Worm (Caenorhabditis elegans) whole organism, L4/young adult: ENCODE measurements around the gene W08E12.4.
"Not testable (repeated sequence)": the region's sequence is repeated elsewhere in the genome, so short reads cannot be mapped to it uniquely, and the experiment has no call there.

Source experiments
- W03F9.2 ChIP-seq: fragments of 150-350 bp; optimal IDR thresholded peaks from 2 replicates; lab custom pipeline; 2014; ENCODE audit warnings: missing biosample characterization, missing genetic modification characterization
- dao-5 ChIP-seq: sonication (generic microtip); optimal IDR thresholded peaks from 2 replicates; lab custom pipeline; 2016; ENCODE audit warnings: missing genotype, missing genetic modification characterization, moderate library complexity, missing compliant biosample characterization
- him-1 ChIP-seq: sonication (generic microtip); optimal IDR thresholded peaks from 2 replicates; lab custom pipeline; 2016; ENCODE audit warnings: missing genotype, missing genetic modification reagents, missing genetic modification characterization, missing compliant biosample characterization

The W08E12.4 gene

ce11 chrIV:3302058-3302457 lies at the start of gene W08E12.4:
W08E12.4 (plus strand) TSS chrIV:3302358.
- TF ChIP-seq dao-5, W03F9.2, him-1 (tag; lab: Kevin White, UChicago): not testable (repeated sequence)

- no peak for TF ChIP-seq him-1 (tag; lab: Kevin White, UChicago)
Observed at ce11 chrIV:3254443-3254842, 47.7 kb upstream of the W08E12.4 start, which contains the start of gene dmd-9. dmd-9 (minus strand) TSS chrIV:3254543.

- TF ChIP-seq dao-5 (tag; lab: Kevin White, UChicago) (no peak), him-1 (tag; lab: Kevin White, UChicago) (no peak), W03F9.2 (tag; lab: Kevin White, UChicago) (no peak)
Observed at ce11 chrIV:3256866-3257265, 45.3 kb upstream of the W08E12.4 start.

- TF ChIP-seq him-1 (tag; lab: Kevin White, UChicago) (no peak), W03F9.2 (tag; lab: Kevin White, UChicago) (no peak), dao-5 (tag; lab: Kevin White, UChicago) (no peak)
Observed at ce11 chrIV:3258528-3258927, 43.6 kb upstream of the W08E12.4 start, which contains the start of gene T26C12.1. T26C12.1 (plus strand) TSS chrIV:3258910.

ce11 chrIV:3260216-3260615 lies 41.9 kb upstream of the W08E12.4 start:
- TF ChIP-seq dao-5 (tag; lab: Kevin White, UChicago) (no peak), W03F9.2 (tag; lab: Kevin White, UChicago) (no peak)

DNA sequence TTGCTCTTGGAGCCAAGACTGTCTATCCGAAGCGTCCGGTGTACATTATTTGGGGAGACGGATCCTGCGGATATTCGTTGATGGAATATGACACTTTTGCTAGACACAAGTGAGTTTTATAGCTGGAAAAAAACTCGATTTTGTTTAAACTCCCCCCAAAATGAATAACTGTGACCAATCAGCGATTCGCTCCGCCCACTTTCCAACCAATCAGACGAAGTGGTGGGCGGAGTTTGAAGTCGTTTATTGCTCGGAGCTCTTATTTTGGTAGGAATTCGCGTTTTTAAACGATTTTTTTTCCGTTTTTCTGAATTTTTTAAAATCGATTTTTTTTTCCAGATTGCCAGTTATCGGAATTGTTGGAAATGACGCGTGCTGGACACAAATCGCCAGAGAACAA lies 40.4 kb upstream of the W08E12.4 start:
- TF ChIP-seq dao-5 (tag; lab: Kevin White, UChicago) (no peak), him-1 (tag; lab: Kevin White, UChicago) (no peak), W03F9.2 (tag; lab: Kevin White, UChicago) (no peak)

- TF ChIP-seq him-1 (tag; lab: Kevin White, UChicago), result no peak
- no peak for TF ChIP-seq W03F9.2 (tag; lab: Kevin White, UChicago)
- no peak for TF ChIP-seq dao-5 (tag; lab: Kevin White, UChicago)
Observed at ce11 chrIV:3265657-3266056, 36.5 kb upstream of the W08E12.4 start, which contains the start of gene T26C12.2. T26C12.2 (minus strand) TSS chrIV:3265757.

- TF ChIP-seq W03F9.2 (tag; lab: Kevin White, UChicago), result no peak
- no peak for TF ChIP-seq dao-5 (tag; lab: Kevin White, UChicago)
- TF ChIP-seq him-1 (tag; lab: Kevin White, UChicago), result no peak
Observed at ce11 chrIV:3266841-3267240, 35.3 kb upstream of the W08E12.4 start.

DNA sequence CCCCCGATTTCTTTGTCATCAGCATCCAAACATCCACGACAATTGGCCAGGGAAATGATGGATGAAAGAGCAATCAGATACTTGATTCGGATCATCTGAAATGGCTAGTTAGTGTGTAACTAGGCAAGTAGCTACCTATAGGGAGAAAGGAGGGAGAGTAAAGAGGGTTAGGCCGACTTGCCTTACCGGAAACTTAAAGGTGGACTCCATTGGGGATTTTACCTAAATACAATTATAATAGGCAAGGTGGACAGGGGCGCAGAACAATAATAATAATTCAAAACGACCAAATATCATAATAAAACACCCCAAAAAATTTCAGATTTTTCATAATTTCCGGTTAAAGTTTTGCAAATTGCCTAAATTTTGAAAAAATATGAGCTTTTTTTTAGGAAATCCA lies 34.6 kb upstream of the W08E12.4 start, which contains the start of gene clec-173:
Gene clec-173 (minus strand): TSS at position 101 of the 400 bp plus-strand sequence.
- TF ChIP-seq W03F9.2 (tag; lab: Kevin White, UChicago) (no peak), dao-5 (tag; lab: Kevin White, UChicago) (no peak), him-1 (tag; lab: Kevin White, UChicago) (no peak)

DNA sequence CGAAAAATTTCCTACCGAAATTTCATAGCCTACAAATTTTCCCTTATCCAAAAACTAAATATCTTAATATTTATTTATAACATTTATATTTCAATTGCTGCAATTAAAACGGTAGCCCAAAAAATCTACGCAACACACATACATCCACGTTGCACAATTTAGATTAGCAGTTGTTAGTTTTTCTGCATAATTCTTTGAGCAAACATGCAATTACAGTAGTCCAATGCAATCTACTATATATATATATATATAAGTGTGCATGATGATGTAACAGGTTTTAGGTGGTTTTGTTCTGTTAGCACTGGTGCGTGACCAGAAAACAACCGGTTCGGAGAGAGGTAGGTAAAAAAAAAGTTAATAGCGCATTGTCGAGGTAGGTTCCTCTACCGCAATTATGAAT lies 30.8 kb upstream of the W08E12.4 start:
- TF ChIP-seq him-1 (tag; lab: Kevin White, UChicago) (no peak), W03F9.2 (tag; lab: Kevin White, UChicago) (no peak), dao-5 (tag; lab: Kevin White, UChicago) (no peak)

DNA sequence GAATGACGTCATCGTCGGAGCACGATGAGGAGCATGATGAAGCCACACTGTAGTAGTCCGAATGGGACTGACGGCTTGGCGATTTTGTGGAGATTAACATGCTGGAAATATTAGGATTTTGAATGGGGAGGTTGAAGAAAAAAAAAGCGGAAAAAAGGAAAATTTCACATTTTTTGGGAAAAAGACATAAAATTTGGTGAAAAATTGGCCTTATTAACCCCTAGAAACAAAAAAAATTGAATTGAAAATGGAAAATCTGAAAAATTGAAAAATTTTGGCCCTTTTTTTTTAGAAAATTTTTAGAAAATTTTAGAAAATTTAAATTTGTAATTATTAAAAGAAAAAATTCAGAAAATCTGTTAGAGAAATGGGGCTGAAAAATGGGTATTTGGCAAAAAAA lies 28.9 kb upstream of the W08E12.4 start, which contains the start of gene T26C12.3:
Gene T26C12.3 (minus strand): TSS at position 101 of the 400 bp plus-strand sequence.
- TF ChIP-seq dao-5 (tag; lab: Kevin White, UChicago), result no peak
- no peak for TF ChIP-seq him-1 (tag; lab: Kevin White, UChicago)
- TF ChIP-seq W03F9.2 (tag; lab: Kevin White, UChicago), result no peak

DNA sequence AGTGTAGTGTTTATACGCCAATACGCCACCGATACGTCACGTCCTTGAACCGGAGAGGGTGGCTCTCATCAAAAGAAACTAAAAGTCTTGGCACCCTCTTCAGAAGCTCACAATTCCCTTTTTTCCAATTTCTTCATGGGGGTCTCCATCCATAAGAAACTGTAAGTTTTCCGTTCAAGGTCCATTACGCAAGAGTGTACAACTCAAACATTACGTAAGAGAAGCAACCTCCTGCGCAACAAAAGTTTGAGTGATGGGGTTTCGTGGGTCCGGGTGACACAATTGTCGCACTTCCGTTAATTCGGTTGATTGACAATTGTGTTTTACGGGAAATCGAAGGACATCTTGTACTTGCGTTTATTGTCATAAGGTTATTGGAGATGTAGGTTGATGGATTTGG lies 23.3 kb upstream of the W08E12.4 start:
- no peak for TF ChIP-seq dao-5 (tag; lab: Kevin White, UChicago)
- no peak for TF ChIP-seq W03F9.2 (tag; lab: Kevin White, UChicago)
- TF ChIP-seq him-1 (tag; lab: Kevin White, UChicago), result no peak

- TF ChIP-seq dao-5 (tag; lab: Kevin White, UChicago) (no peak), W03F9.2 (tag; lab: Kevin White, UChicago) (no peak), him-1 (tag; lab: Kevin White, UChicago) (no peak)
Observed at ce11 chrIV:3289237-3289636, 12.9 kb upstream of the W08E12.4 start, which contains the start of gene gcy-23. gcy-23 (minus strand) TSS chrIV:3289337.

DNA sequence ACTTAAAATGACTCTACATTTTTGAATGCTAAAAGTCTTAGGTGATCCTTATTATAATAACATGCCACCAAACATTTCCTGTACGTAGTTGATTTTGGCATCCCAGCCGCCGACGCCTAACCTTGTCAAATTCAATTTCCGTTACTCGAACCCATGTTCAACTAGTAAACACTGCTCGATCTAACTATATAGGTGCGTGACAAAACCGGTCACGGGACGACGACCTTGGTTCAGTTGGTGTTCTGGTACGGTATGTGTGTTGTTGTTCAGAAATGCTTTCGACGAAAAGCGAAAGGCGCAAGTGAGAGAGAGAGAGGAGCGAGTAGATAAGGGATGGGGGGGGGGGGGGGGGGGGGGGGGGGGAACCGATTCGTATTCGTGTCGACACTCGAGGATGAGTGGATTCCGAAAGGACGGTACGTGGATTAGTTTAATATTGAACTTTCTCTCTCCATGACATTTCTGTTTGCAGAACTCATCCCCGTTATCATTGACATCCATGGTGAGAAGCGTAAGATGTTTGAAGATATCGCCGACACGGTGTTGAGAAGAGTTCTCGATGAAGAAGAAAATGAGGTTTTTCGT lies 10.1 kb upstream of the W08E12.4 start, which contains the start of gene W08E12.8:
Gene W08E12.8 (plus strand): TSS at position 395 of the 585 bp plus-strand sequence.
- TF ChIP-seq dao-5 (tag; lab: Kevin White, UChicago) (no peak), W03F9.2 (tag; lab: Kevin White, UChicago) (no peak), him-1 (tag; lab: Kevin White, UChicago) (no peak)
